Fruit fly (Drosophila melanogaster) whole organism, pupa: ENCODE results near the gene MsR2.

Experiments
- CG10348 ChIP-seq: fragments of 200-800 bp; sonication (Bioruptor generic); IDR thresholded peaks from 2 replicates; pipeline ENCODE4 v1.3.6; 2022; ENCODE audit warnings: missing biosample characterization, missing genetic modification characterization
- CG14655 ChIP-seq: fragments of 200-800 bp; sonication (Bioruptor generic); optimal IDR thresholded peaks from 3 replicates; lab custom pipeline; 2017; ENCODE audit warnings: mild to moderate bottlenecking, missing biosample characterization, missing genetic modification reagents, missing genetic modification characterization
- CG4496 ChIP-seq: fragments of 200-800 bp; sonication (Bioruptor generic); IDR thresholded peaks from 3 replicates; pipeline ENCODE4 v1.3.6; 2022; ENCODE audit warnings: missing biosample characterization, missing genetic modification characterization
- Ets98B ChIP-seq: fragments of 200-800 bp; sonication (Bioruptor generic); IDR thresholded peaks from 2 replicates; pipeline ENCODE4 v1.3.6; 2022; ENCODE audit warnings: missing biosample characterization, missing genetic modification characterization
- Pif1A ChIP-seq: fragments of 200-800 bp; sonication (Bioruptor generic); optimal IDR thresholded peaks from 3 replicates; lab custom pipeline; 2016; ENCODE audit warnings: missing biosample characterization, missing genetic modification characterization
- Pif1B ChIP-seq: fragments of 200-800 bp; sonication (Bioruptor generic); optimal IDR thresholded peaks from 3 replicates; lab custom pipeline; 2016; ENCODE audit warnings: missing biosample characterization, missing genetic modification characterization
- Snoo ChIP-seq: fragments of 200-800 bp; sonication (Bioruptor generic); optimal IDR thresholded peaks from 3 replicates; lab custom pipeline; 2017; ENCODE audit warnings: missing biosample characterization, mild to moderate bottlenecking, missing genetic modification characterization, inconsistent platforms

DNA sequence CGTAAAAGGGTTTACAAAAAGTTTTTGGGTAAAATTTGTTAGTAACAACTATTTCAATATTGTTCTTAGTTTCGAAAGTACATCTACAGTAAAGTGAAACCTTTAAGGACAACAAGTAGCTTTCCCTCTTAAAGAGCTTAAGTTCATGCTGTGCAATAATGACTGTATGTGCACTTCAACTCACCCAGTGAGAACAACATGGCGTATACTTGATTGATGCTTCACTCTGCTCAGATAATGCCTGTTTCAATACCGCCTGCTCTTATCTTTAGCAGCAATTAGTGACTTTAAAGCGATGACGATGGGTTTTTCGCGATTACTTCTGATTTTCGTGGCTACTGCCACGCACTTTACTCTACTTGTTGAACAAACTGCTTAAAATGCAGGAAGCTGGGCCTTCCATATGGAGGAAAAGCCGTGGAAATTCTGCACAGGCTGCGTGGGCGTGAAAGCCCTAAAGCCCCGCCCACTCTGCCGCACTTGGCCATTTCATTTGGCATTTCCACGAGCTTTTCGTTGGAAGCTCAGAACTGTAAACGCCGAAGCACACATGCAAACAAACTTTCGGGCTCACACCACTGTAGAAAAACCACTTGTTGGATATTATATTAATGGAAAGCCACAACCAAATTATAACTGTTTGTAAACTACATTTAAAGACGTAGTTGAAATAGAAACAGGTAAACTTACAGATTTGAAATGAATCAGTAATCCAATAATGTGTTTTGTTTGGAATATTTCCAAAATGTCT is 26.1 kb upstream of the MsR2 start:
- TF ChIP-seq CG10348 (GFP tag; lab: Robert Waterston, UW) (no peak), CG14655 (GFP tag; lab: Kevin White, UChicago) (no peak), CG4496 (GFP tag; lab: Robert Waterston, UW) (no peak), Ets98B (no peak; the same call in 1 of the 2 replicates), Snoo (tag; lab: Kevin White, UChicago) (no peak), Pif1A (GFP tag; lab: Kevin White, UChicago) (no peak), Pif1B (GFP tag; lab: Kevin White, UChicago) (no peak)
